Worm (Caenorhabditis elegans) whole organism, L2 larva: Measurements from ENCODE around the gene Y48G9A.7.
"Not testable (repeated sequence)": the region's sequence is repeated elsewhere in the genome, so short reads cannot be mapped to it uniquely, and the experiment has no call there.

Source experiments
- C34F6.9 ChIP-seq: fragments of 150-350 bp; optimal IDR thresholded peaks from 2 replicates; lab custom pipeline; 2014; ENCODE audit warnings: missing biosample characterization, missing genetic modification characterization
- F13H6.1 ChIP-seq: sonication (generic microtip); optimal IDR thresholded peaks from 2 replicates; lab custom pipeline; 2016; ENCODE audit warnings: missing genetic modification characterization, missing compliant biosample characterization
- R02D3.7 ChIP-seq: fragments of 150-350 bp; optimal IDR thresholded peaks from 2 replicates; lab custom pipeline; 2014; ENCODE audit warnings: missing biosample characterization, missing genetic modification characterization
- ZK546.5 ChIP-seq: sonication (generic microtip); optimal IDR thresholded peaks from 2 replicates; lab custom pipeline; 2017; ENCODE audit warnings: missing biosample characterization, missing genetic modification characterization
- alr-1 ChIP-seq: fragments of 150-350 bp; optimal IDR thresholded peaks from 2 replicates; lab custom pipeline; 2014; ENCODE audit warnings: missing biosample characterization, missing genetic modification characterization
- aly-2 ChIP-seq: fragments of 150-350 bp; optimal IDR thresholded peaks from 2 replicates; lab custom pipeline; 2014; ENCODE audit warnings: missing biosample characterization, missing genetic modification characterization
- ama-1 ChIP-seq: fragments of 150-350 bp; optimal IDR thresholded peaks from 2 replicates; lab custom pipeline; 2018; ENCODE audit warnings: inconsistent platforms
- blmp-1 ChIP-seq: sonication (generic microtip); optimal IDR thresholded peaks from 2 replicates; lab custom pipeline; 2017; ENCODE audit warnings: missing genetic modification characterization, mild to moderate bottlenecking, missing compliant biosample characterization, antibody characterized with exemption, moderate library complexity; ENCODE audit not compliant: insufficient read depth
- ceh-16 ChIP-seq: fragments of 150-350 bp; optimal IDR thresholded peaks from 2 replicates; lab custom pipeline; 2014; ENCODE audit warnings: missing biosample characterization, missing genetic modification characterization
- ceh-82 ChIP-seq: fragments of 150-350 bp; optimal IDR thresholded peaks from 2 replicates; lab custom pipeline; 2014; ENCODE audit warnings: missing biosample characterization, missing genetic modification characterization
- dmd-4 ChIP-seq: sonication (generic microtip); optimal IDR thresholded peaks from 2 replicates; lab custom pipeline; 2017; ENCODE audit warnings: missing biosample characterization, missing genetic modification characterization
- elt-1 ChIP-seq: fragments of 150-350 bp; optimal IDR thresholded peaks from 2 replicates; lab custom pipeline; 2014; ENCODE audit warnings: missing biosample characterization, missing genetic modification characterization
- elt-3 ChIP-seq: sonication (generic microtip); optimal IDR thresholded peaks from 2 replicates; lab custom pipeline; 2017; ENCODE audit warnings: missing biosample characterization, missing genetic modification characterization
- fos-1 ChIP-seq: fragments of 150-350 bp; optimal IDR thresholded peaks from 2 replicates; lab custom pipeline; 2014; ENCODE audit warnings: missing biosample characterization, missing genetic modification characterization
- gmeb-1 ChIP-seq: fragments of 150-350 bp; optimal IDR thresholded peaks from 2 replicates; lab custom pipeline; 2014; ENCODE audit warnings: missing biosample characterization, missing genetic modification characterization
- lin-11 ChIP-seq: fragments of 150-350 bp; sonication (generic microtip); optimal IDR thresholded peaks from 2 replicates; lab custom pipeline; 2014; ENCODE audit warnings: missing biosample characterization, missing genetic modification characterization, inconsistent platforms, mixed read lengths
- lin-13 ChIP-seq: fragments of 150-350 bp; optimal IDR thresholded peaks from 2 replicates; lab custom pipeline; 2014; ENCODE audit warnings: missing biosample characterization, missing genetic modification reagents, missing genetic modification characterization
- lin-39 ChIP-seq: fragments of 150-350 bp; optimal IDR thresholded peaks from 2 replicates; lab custom pipeline; 2014; ENCODE audit warnings: missing biosample characterization, missing genetic modification reagents, missing genetic modification characterization
- lsy-2 ChIP-seq, 2 experiments: fragments of 150-350 bp in 1 of 2; sonication (generic microtip) in 1 of 2; optimal IDR thresholded peaks; 2 replicates each; lab custom pipeline; 2014 to 2017; ENCODE audit warnings: missing biosample characterization in 2 of 2, missing genetic modification characterization in 2 of 2
- mab-5 ChIP-seq: fragments of 150-350 bp; optimal IDR thresholded peaks from 2 replicates; lab custom pipeline; 2014; ENCODE audit warnings: missing biosample characterization, missing genetic modification characterization
- nhr-10 ChIP-seq: sonication (generic microtip); optimal IDR thresholded peaks from 2 replicates; lab custom pipeline; 2017; ENCODE audit warnings: missing biosample characterization, missing genetic modification characterization
- nhr-11 ChIP-seq: fragments of 150-350 bp; optimal IDR thresholded peaks from 2 replicates; lab custom pipeline; 2014; ENCODE audit warnings: missing biosample characterization, missing genetic modification characterization
- nhr-12 ChIP-seq: fragments of 150-350 bp; optimal IDR thresholded peaks from 2 replicates; lab custom pipeline; 2014; ENCODE audit warnings: missing biosample characterization, missing genetic modification characterization
- nhr-129 ChIP-seq: fragments of 150-350 bp; optimal IDR thresholded peaks from 2 replicates; lab custom pipeline; 2014; ENCODE audit warnings: missing biosample characterization, missing genetic modification characterization
- nhr-23 ChIP-seq: fragments of 150-350 bp; optimal IDR thresholded peaks from 2 replicates; lab custom pipeline; 2014; ENCODE audit warnings: missing biosample characterization, missing genetic modification reagents, missing genetic modification characterization
- nhr-237 ChIP-seq: fragments of 150-350 bp; optimal IDR thresholded peaks from 2 replicates; lab custom pipeline; 2014; ENCODE audit warnings: missing biosample characterization, missing genetic modification characterization
- peb-1 ChIP-seq: fragments of 150-350 bp; optimal IDR thresholded peaks from 2 replicates; lab custom pipeline; 2014; ENCODE audit warnings: missing biosample characterization, missing genetic modification characterization
- sem-4 ChIP-seq: fragments of 150-350 bp; optimal IDR thresholded peaks from 2 replicates; lab custom pipeline; 2014; ENCODE audit warnings: missing biosample characterization, missing genetic modification reagents, missing genetic modification characterization
- skn-1 ChIP-seq: sonication (generic microtip); optimal IDR thresholded peaks from 2 replicates; lab custom pipeline; 2017; ENCODE audit warnings: missing biosample characterization, missing genetic modification characterization
- sma-9 ChIP-seq, 2 experiments: fragments of 150-350 bp in 1 of 2; sonication (generic microtip) in 1 of 2; optimal IDR thresholded peaks; 2 replicates each; lab custom pipeline; 2014 to 2016; ENCODE audit warnings: missing genetic modification characterization in 2 of 2, mild to moderate bottlenecking in 1 of 2, missing biosample characterization in 1 of 2, missing compliant biosample characterization in 1 of 2, missing genetic modification reagents in 1 of 2, moderate library complexity in 1 of 2
- snpc-4 ChIP-seq: fragments of 150-350 bp; optimal IDR thresholded peaks from 2 replicates; lab custom pipeline; 2014; ENCODE audit warnings: missing biosample characterization, missing genetic modification characterization
- unc-55 ChIP-seq: fragments of 150-350 bp; sonication (generic microtip); optimal IDR thresholded peaks from 3 replicates; lab custom pipeline; 2014; ENCODE audit warnings: missing biosample characterization, missing genetic modification reagents, missing genetic modification characterization
- unc-62 ChIP-seq: fragments of 150-350 bp; optimal IDR thresholded peaks from 2 replicates; lab custom pipeline; 2014; ENCODE audit warnings: missing biosample characterization, missing genetic modification reagents, missing genetic modification characterization
- zag-1 ChIP-seq: fragments of 150-350 bp; optimal IDR thresholded peaks from 2 replicates; lab custom pipeline; 2014; ENCODE audit warnings: missing biosample characterization, missing genetic modification characterization
- ztf-1 ChIP-seq: fragments of 200-800 bp; sonication (Bioruptor generic); conservative IDR thresholded peaks from 2 replicates; pipeline ENCODE4 v1.3.6; 2022; ENCODE audit warnings: missing genetic modification characterization, missing compliant biosample characterization
- ztf-11 ChIP-seq: sonication (generic microtip); optimal IDR thresholded peaks from 2 replicates; lab custom pipeline; 2017; ENCODE audit warnings: missing biosample characterization, missing genetic modification characterization
- ztf-4 ChIP-seq: fragments of 150-350 bp; optimal IDR thresholded peaks from 2 replicates; lab custom pipeline; 2014; ENCODE audit warnings: missing biosample characterization, missing genetic modification characterization

Y48G9A.7 gene

ce11 chrIII:2110249-2110648 is at the start of gene Y48G9A.7:
Gene Y48G9A.7 (plus strand): TSS chrIII:2110549.
- no peak for TF ChIP-seq zag-1
- TF ChIP-seq R02D3.7 (tag; lab: Kevin White, UChicago): no peak
- TF ChIP-seq unc-62 (GFP tag; lab: Kevin White, UChicago): no peak
- TF ChIP-seq fos-1: no peak
- TF ChIP-seq ceh-16 (tag; lab: Kevin White, UChicago): no peak
- TF ChIP-seq ZK546.5 (tag; lab: Kevin White, UChicago): no peak
- no peak for TF ChIP-seq nhr-129 (tag; lab: Kevin White, UChicago)
- no peak for TF ChIP-seq lin-11 (tag; lab: Kevin White, UChicago)
- TF ChIP-seq nhr-237 (tag; lab: Kevin White, UChicago): no peak
- TF ChIP-seq F13H6.1 (tag; lab: Kevin White, UChicago): no peak
- TF ChIP-seq mab-5 (tag; lab: Kevin White, UChicago): no peak
- no peak for TF ChIP-seq unc-55 (GFP tag; lab: Kevin White, UChicago)
- no peak for TF ChIP-seq ztf-11 (tag; lab: Kevin White, UChicago)
- TF ChIP-seq elt-3 (tag; lab: Kevin White, UChicago): no peak
- no peak for TF ChIP-seq nhr-23 (tag; lab: Kevin White, UChicago)
- no peak for TF ChIP-seq ama-1
- TF ChIP-seq dmd-4 (tag; lab: Kevin White, UChicago): no peak
- TF ChIP-seq, all 48 proteins: peak for 0

ce11 chrIII:2060857-2061256 is 49.5 kb upstream of the Y48G9A.7 start, which contains the start of gene ins-16:
Gene ins-16 (minus strand): TSS chrIII:2060957.
- TF ChIP-seq aly-2 (tag; lab: Kevin White, UChicago): no peak
- TF ChIP-seq nhr-129 (tag; lab: Kevin White, UChicago): no peak
- no peak for TF ChIP-seq snpc-4
- no peak for TF ChIP-seq ceh-16 (tag; lab: Kevin White, UChicago)
- TF ChIP-seq elt-1 (tag; lab: Kevin White, UChicago): no peak

- no peak for TF ChIP-seq ztf-1
These were observed 42.1 kb upstream of the Y48G9A.7 start, which contains the start of gene Y39A3A.3 for ce11 chrIII:2068248-2068647. Gene Y39A3A.3 (minus strand): TSS chrIII:2068348.

ce11 chrIII:2076546-2077134 is 33.7 kb upstream of the Y48G9A.7 start, which contains the start of gene Y39A3A.4:
Gene Y39A3A.4 (minus strand): TSS chrIII:2076596.
- TF ChIP-seq mab-5 (tag; lab: Kevin White, UChicago) (no peak), nhr-237 (tag; lab: Kevin White, UChicago) (no peak), nhr-129 (tag; lab: Kevin White, UChicago) (peak; percentile 5), nhr-10 (no peak)

ce11 chrIII:2082519-2082918 is 27.8 kb upstream of the Y48G9A.7 start, which contains the start of gene cpt-3:
Gene cpt-3 (plus strand): TSS chrIII:2082819.
- not testable (repeated sequence) for TF ChIP-seq aly-2, ztf-4, dmd-4 (tag; lab: Kevin White, UChicago)
- TF ChIP-seq, all 48 proteins: peak for 0; not testable (repeated sequence) for 48

- no peak for TF ChIP-seq aly-2 (tag; lab: Kevin White, UChicago)
- no peak for TF ChIP-seq skn-1 (tag; lab: Kevin White, UChicago)
- no peak for TF ChIP-seq lin-11 (tag; lab: Kevin White, UChicago)
- no peak for TF ChIP-seq unc-55 (GFP tag; lab: Kevin White, UChicago)
- no peak for TF ChIP-seq peb-1 (tag; lab: Kevin White, UChicago)
- TF ChIP-seq unc-62 (GFP tag; lab: Kevin White, UChicago): no peak
- TF ChIP-seq nhr-12 (tag; lab: Kevin White, UChicago): no peak
- no peak for TF ChIP-seq lsy-2 (tag; optimal IDR thresholded peaks at IDR 0.05; lab: Kevin White, UChicago)
- no peak for TF ChIP-seq ceh-82 (tag; lab: Kevin White, UChicago)
- no peak for TF ChIP-seq nhr-237 (tag; lab: Kevin White, UChicago)
These were observed 25.5 kb upstream of the Y48G9A.7 start for ce11 chrIII:2084829-2085228.

ce11 chrIII:2089453-2089852 is 20.9 kb upstream of the Y48G9A.7 start:
- peak; percentile 20 for TF ChIP-seq lin-13 (GFP tag; lab: Kevin White, UChicago)
- TF ChIP-seq R02D3.7 (tag; lab: Kevin White, UChicago): no peak
- TF ChIP-seq skn-1 (tag; lab: Kevin White, UChicago): no peak
- TF ChIP-seq lin-39: no peak
- no peak for TF ChIP-seq unc-62 (GFP tag; lab: Kevin White, UChicago)
- TF ChIP-seq lsy-2 (tag; optimal IDR thresholded peaks at IDR 0.05; lab: Kevin White, UChicago): peak in 1 of 2 experiments; percentile 43
- no peak for TF ChIP-seq ztf-11 (tag; lab: Kevin White, UChicago)
- peak; percentile 15 for TF ChIP-seq nhr-129 (tag; lab: Kevin White, UChicago)
- TF ChIP-seq nhr-11 (tag; lab: Kevin White, UChicago): no peak
- peak; percentile 17 for TF ChIP-seq F13H6.1 (tag; lab: Kevin White, UChicago)
- no peak for TF ChIP-seq sma-9 (GFP tag; optimal IDR thresholded peaks at IDR 0.05; lab: Kevin White, UChicago)
- no peak for TF ChIP-seq sma-9 (tag; optimal IDR thresholded peaks at IDR 0.05; lab: Kevin White, UChicago)
- peak; percentile 49 for TF ChIP-seq unc-55 (GFP tag; lab: Kevin White, UChicago)
- no peak for TF ChIP-seq blmp-1 (tag; lab: Kevin White, UChicago)
- TF ChIP-seq alr-1 (tag; lab: Kevin White, UChicago): no peak
- TF ChIP-seq fos-1: peak; percentile 9
- peak; percentile 11 for TF ChIP-seq gmeb-1 (tag; lab: Kevin White, UChicago)
- TF ChIP-seq nhr-10: no peak
- TF ChIP-seq sem-4 (tag; lab: Kevin White, UChicago): no peak
- TF ChIP-seq C34F6.9 (tag; lab: Kevin White, UChicago): peak; percentile 56
- TF ChIP-seq, all 48 proteins: peak for 8
